Worm (Caenorhabditis elegans) whole organism, L4 larva: ENCODE measurements around the gene pqn-29.

ENCODE experiments used
- F10B5.3 ChIP-seq: sonication (generic microtip); optimal IDR thresholded peaks from 2 replicates; lab custom pipeline; 2016; ENCODE audit warnings: mild to moderate bottlenecking, missing genetic modification characterization, missing compliant biosample characterization
- ama-1 ChIP-seq: fragments of 150-350 bp; optimal IDR thresholded peaks from 2 replicates; lab custom pipeline; 2014; ENCODE audit warnings: inconsistent platforms, mixed read lengths
- dpl-1 ChIP-seq: fragments of 150-350 bp; optimal IDR thresholded peaks from 2 replicates; lab custom pipeline; 2014; ENCODE audit warnings: missing biosample characterization, missing genetic modification reagents, missing genetic modification characterization
- fos-1 ChIP-seq: fragments of 150-350 bp; optimal IDR thresholded peaks from 2 replicates; lab custom pipeline; 2014; ENCODE audit warnings: missing biosample characterization, missing genetic modification characterization
- jun-1 ChIP-seq: fragments of 150-350 bp; optimal IDR thresholded peaks from 2 replicates; lab custom pipeline; 2014; ENCODE audit warnings: missing biosample characterization, missing genetic modification reagents, missing genetic modification characterization
- lin-13 ChIP-seq: fragments of 150-350 bp; optimal IDR thresholded peaks from 2 replicates; lab custom pipeline; 2014; ENCODE audit warnings: missing biosample characterization, missing genetic modification reagents, missing genetic modification characterization
- lin-39 ChIP-seq: fragments of 150-350 bp; optimal IDR thresholded peaks from 2 replicates; lab custom pipeline; 2014; ENCODE audit warnings: missing biosample characterization, missing genetic modification reagents, missing genetic modification characterization
- lsy-2 ChIP-seq, 2 experiments: fragments of 150-350 bp in 1 of 2; sonication (generic microtip) in 1 of 2; optimal IDR thresholded peaks; 2 replicates each; lab custom pipeline; 2014 to 2017; ENCODE audit warnings: missing biosample characterization in 2 of 2, missing genetic modification characterization in 2 of 2
- nhr-237 ChIP-seq: sonication (generic microtip); optimal IDR thresholded peaks from 2 replicates; lab custom pipeline; 2017; ENCODE audit warnings: missing biosample characterization, missing genetic modification characterization
- nhr-77 ChIP-seq: fragments of 150-350 bp; optimal IDR thresholded peaks from 2 replicates; lab custom pipeline; 2014; ENCODE audit warnings: missing biosample characterization, missing genetic modification characterization
- unc-130 ChIP-seq: sonication (generic microtip); optimal IDR thresholded peaks from 2 replicates; lab custom pipeline; 2016; ENCODE audit warnings: missing genetic modification reagents, missing genetic modification characterization, missing compliant biosample characterization

DNA sequence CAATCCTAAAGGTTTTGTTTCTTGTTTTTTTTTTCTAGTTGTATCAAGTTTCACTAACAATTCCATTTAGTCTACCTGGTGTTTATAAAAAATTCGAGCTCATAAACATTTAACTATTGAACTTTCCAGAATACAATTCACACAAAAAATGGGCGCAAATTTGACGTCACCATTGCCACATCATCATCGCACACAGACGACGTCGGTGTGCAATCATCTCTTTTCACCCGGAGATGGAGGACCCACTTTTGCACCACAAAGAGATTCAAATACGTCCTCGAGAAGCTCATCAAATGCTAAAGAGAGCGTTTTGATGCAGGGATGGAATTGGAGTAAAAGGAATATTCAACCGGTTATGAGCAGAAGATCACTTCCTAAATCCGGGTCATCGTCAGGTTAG lies 13.3 kb upstream of the pqn-29 start:
- TF ChIP-seq nhr-237 (tag; lab: Kevin White, UChicago) = no peak
- TF ChIP-seq fos-1 (tag; lab: Kevin White, UChicago) = no peak
- TF ChIP-seq lsy-2 (tag; optimal IDR thresholded peaks at IDR 0.05; lab: Kevin White, UChicago) = no peak
- TF ChIP-seq ama-1 (lab: Kevin White, UChicago) = no peak
- no peak for TF ChIP-seq lin-39 (tag; lab: Kevin White, UChicago)
- TF ChIP-seq lin-13 (GFP tag; lab: Kevin White, UChicago) = no peak
- TF ChIP-seq F10B5.3 (tag; lab: Kevin White, UChicago) = no peak
- no peak for TF ChIP-seq unc-130
- no peak for TF ChIP-seq jun-1
- TF ChIP-seq dpl-1 = no peak
- no peak for TF ChIP-seq nhr-77
